Worm (Caenorhabditis elegans) whole organism, L4/young adult: ENCODE measurements around the gene lin-15B.

Source experiments
- dao-5 ChIP-seq: sonication (generic microtip); optimal IDR thresholded peaks from 2 replicates; lab custom pipeline; 2016; ENCODE audit warnings: missing genotype, missing genetic modification characterization, moderate library complexity, missing compliant biosample characterization
- him-1 ChIP-seq: sonication (generic microtip); optimal IDR thresholded peaks from 2 replicates; lab custom pipeline; 2016; ENCODE audit warnings: missing genotype, missing genetic modification reagents, missing genetic modification characterization, missing compliant biosample characterization

ce11 chrX:15771411-15771810, 45.5 kb downstream of the lin-15B start, which contains the start of gene Y7A5A.1:
- TF ChIP-seq him-1 (tag; lab: Kevin White, UChicago) (no peak), dao-5 (tag; lab: Kevin White, UChicago) (no peak)
